Fruit fly (Drosophila melanogaster) whole organism, embryonic: ENCODE results near the gene Clc.

ENCODE experiments used
- Adf1 ChIP-seq: fragments of 200-800 bp; sonication (Bioruptor generic); IDR thresholded peaks from 2 replicates; pipeline ENCODE4 v1.3.6; 2022; ENCODE audit warnings: missing biosample characterization, missing genetic modification characterization
- B-H1 ChIP-seq: fragments of 200-800 bp; sonication (Bioruptor generic); IDR thresholded peaks from 3 replicates; pipeline ENCODE4 v1.3.6; 2022; ENCODE audit warnings: missing biosample characterization, missing genetic modification characterization
- Bteb2 ChIP-seq: fragments of 200-800 bp; sonication (Bioruptor generic); optimal IDR thresholded peaks from 2 replicates; lab custom pipeline; 2016; ENCODE audit warnings: missing biosample characterization, missing genetic modification characterization
- C15 ChIP-seq: fragments of 200-800 bp; sonication (Bioruptor generic); IDR thresholded peaks from 3 replicates; pipeline ENCODE4 v1.3.6; 2022; ENCODE audit warnings: missing biosample characterization, missing genetic modification characterization
- CG10267 ChIP-seq: fragments of 200-800 bp; sonication (Bioruptor generic); optimal IDR thresholded peaks from 2 replicates; lab custom pipeline; 2018; ENCODE audit warnings: missing biosample characterization, mild to moderate bottlenecking, missing genetic modification characterization, moderate library complexity
- CG10321 ChIP-seq: fragments of 200-800 bp; sonication (Bioruptor generic); IDR thresholded peaks from 2 replicates; pipeline ENCODE4 v1.3.6; 2022; ENCODE audit warnings: missing biosample characterization, missing genetic modification characterization
- CG10431 ChIP-seq: fragments of 200-800 bp; sonication (Bioruptor generic); optimal IDR thresholded peaks from 3 replicates; lab custom pipeline; 2018; ENCODE audit warnings: missing biosample characterization, mild to moderate bottlenecking, missing genetic modification characterization
- CG10543 ChIP-seq: fragments of 200-800 bp; sonication (Bioruptor generic); optimal IDR thresholded peaks from 3 replicates; lab custom pipeline; 2017; ENCODE audit warnings: missing biosample characterization, mild to moderate bottlenecking, missing genetic modification characterization, moderate library complexity
- CG10979 ChIP-seq: fragments of 200-800 bp; sonication (Bioruptor generic); optimal IDR thresholded peaks from 2 replicates; lab custom pipeline; 2018; ENCODE audit warnings: missing biosample characterization, mild to moderate bottlenecking, missing genetic modification characterization, moderate library complexity
- CG13424 ChIP-seq: fragments of 200-800 bp; sonication (Bioruptor generic); optimal IDR thresholded peaks from 2 replicates; lab custom pipeline; 2019; ENCODE audit warnings: missing biosample characterization, mild to moderate bottlenecking, missing genetic modification characterization, moderate library complexity
- CG17361 ChIP-seq: fragments of 200-800 bp; sonication (Bioruptor generic); IDR thresholded peaks from 3 replicates; pipeline ENCODE4 v1.3.6; 2022; ENCODE audit warnings: missing biosample characterization, missing genetic modification characterization
- CG18599 ChIP-seq: fragments of 200-800 bp; sonication (Bioruptor generic); optimal IDR thresholded peaks from 3 replicates; lab custom pipeline; 2017; ENCODE audit warnings: missing biosample characterization, missing genetic modification characterization, mild to moderate bottlenecking, moderate library complexity, missing genetic modification reagents
- CG18619 ChIP-seq: fragments of 200-800 bp; sonication (Bioruptor generic); optimal IDR thresholded peaks from 3 replicates; lab custom pipeline; 2017; ENCODE audit warnings: missing biosample characterization, mild to moderate bottlenecking, missing genetic modification characterization
- CG30431 ChIP-seq: fragments of 200-800 bp; sonication (Bioruptor generic); optimal IDR thresholded peaks from 2 replicates; lab custom pipeline; 2017; ENCODE audit warnings: missing biosample characterization, missing genetic modification characterization
- CG31441 ChIP-seq: fragments of 200-800 bp; sonication (Bioruptor generic); IDR thresholded peaks from 2 replicates; pipeline ENCODE4 v1.3.6; 2022; ENCODE audit warnings: missing biosample characterization, missing genetic modification characterization
- CG3163 ChIP-seq: fragments of 200-800 bp; sonication (Bioruptor generic); optimal IDR thresholded peaks from 3 replicates; lab custom pipeline; 2016; ENCODE audit warnings: missing biosample characterization, missing genetic modification characterization
- CG32532 ChIP-seq: fragments of 200-800 bp; sonication (Bioruptor generic); IDR thresholded peaks from 2 replicates; pipeline ENCODE4 v1.3.6; 2022; ENCODE audit warnings: missing biosample characterization, missing genetic modification characterization
- CG3995 ChIP-seq: fragments of 200-800 bp; sonication (Bioruptor generic); optimal IDR thresholded peaks from 3 replicates; lab custom pipeline; 2016; ENCODE audit warnings: missing biosample characterization, missing genetic modification characterization
- CG4404 ChIP-seq: fragments of 200-800 bp; sonication (Bioruptor generic); IDR thresholded peaks from 2 replicates; pipeline ENCODE4 v1.3.6; 2022; ENCODE audit warnings: missing biosample characterization, missing genetic modification characterization
- CG4820 ChIP-seq: fragments of 200-800 bp; sonication (Bioruptor generic); optimal IDR thresholded peaks from 3 replicates; lab custom pipeline; 2016; ENCODE audit warnings: missing biosample characterization, missing genetic modification characterization
- CG4854 ChIP-seq: fragments of 200-800 bp; sonication (Bioruptor generic); optimal IDR thresholded peaks from 2 replicates; lab custom pipeline; 2016; ENCODE audit warnings: missing biosample characterization, missing genetic modification characterization, inconsistent platforms
- CG7786 ChIP-seq: fragments of 200-800 bp; sonication (Bioruptor generic); optimal IDR thresholded peaks from 2 replicates; lab custom pipeline; 2016; ENCODE audit warnings: missing biosample characterization, missing genetic modification characterization
- CG8478 ChIP-seq: fragments of >200 bp; optimal IDR thresholded peaks from 2 replicates; lab custom pipeline; 2018
- CG9437 ChIP-seq: fragments of 200-800 bp; sonication (Bioruptor generic); optimal IDR thresholded peaks from 2 replicates; lab custom pipeline; 2018; ENCODE audit warnings: missing biosample characterization, mild to moderate bottlenecking, missing genetic modification characterization
- CHES-1-like ChIP-seq: fragments of 200-800 bp; sonication (Bioruptor generic); optimal IDR thresholded peaks from 2 replicates; lab custom pipeline; 2016; ENCODE audit warnings: missing biosample characterization, missing genetic modification characterization
- Doc3 ChIP-seq: fragments of 200-800 bp; sonication (Bioruptor generic); IDR thresholded peaks from 3 replicates; pipeline ENCODE4 v1.3.6; 2022; ENCODE audit warnings: missing biosample characterization, missing genetic modification characterization; ENCODE audit not compliant: partially characterized antibody
- Gug ChIP-seq: fragments of 200-800 bp; sonication (Bioruptor generic); IDR thresholded peaks from 4 replicates; pipeline ENCODE4 v1.3.6; 2022; ENCODE audit warnings: missing biosample characterization, missing genetic modification characterization
- HLH4C ChIP-seq: fragments of 200-800 bp; sonication (Bioruptor generic); IDR thresholded peaks from 3 replicates; pipeline ENCODE4 v1.3.6; 2022; ENCODE audit warnings: missing biosample characterization, missing genetic modification characterization; ENCODE audit not compliant: partially characterized antibody
- Mes4 ChIP-seq: fragments of 200-800 bp; sonication (Bioruptor generic); optimal IDR thresholded peaks from 2 replicates; lab custom pipeline; 2016; ENCODE audit warnings: missing biosample characterization, missing genetic modification characterization
- NK7.1 ChIP-seq: fragments of 200-800 bp; sonication (Bioruptor generic); optimal IDR thresholded peaks from 3 replicates; lab custom pipeline; 2016; ENCODE audit warnings: missing biosample characterization, missing genetic modification characterization
- Nf-YB ChIP-seq: fragments of 200-800 bp; sonication (Bioruptor generic); optimal IDR thresholded peaks from 3 replicates; lab custom pipeline; 2019; ENCODE audit warnings: missing biosample characterization, mild to moderate bottlenecking, missing genetic modification characterization, moderate library complexity
- Nf-YC ChIP-seq: fragments of 200-800 bp; optimal IDR thresholded peaks from 3 replicates; lab custom pipeline; 2019; ENCODE audit warnings: missing biosample characterization, mild to moderate bottlenecking, missing genetic modification characterization, moderate library complexity
- ac ChIP-seq: fragments of 200-800 bp; sonication (Bioruptor generic); optimal IDR thresholded peaks from 3 replicates; lab custom pipeline; 2017; ENCODE audit warnings: missing biosample characterization, mild to moderate bottlenecking, missing genetic modification characterization
- ash1 ChIP-seq: fragments of 200-800 bp; sonication (Bioruptor generic); optimal IDR thresholded peaks from 2 replicates; lab custom pipeline; 2018; ENCODE audit warnings: missing biosample characterization, mild to moderate bottlenecking, missing genetic modification characterization
- cad ChIP-seq: fragments of >200 bp; optimal IDR thresholded peaks from 2 replicates; lab custom pipeline; 2017; ENCODE audit warnings: missing biosample characterization, missing genetic modification characterization
- ci ChIP-seq: fragments of 200-800 bp; sonication (Bioruptor generic); IDR thresholded peaks from 3 replicates; pipeline ENCODE4 v1.3.6; 2022; ENCODE audit warnings: missing biosample characterization, missing genetic modification characterization
- danr ChIP-seq: fragments of 200-800 bp; sonication (Bioruptor generic); IDR thresholded peaks from 2 replicates; pipeline ENCODE4 v1.3.6; 2022; ENCODE audit warnings: missing biosample characterization, missing genetic modification characterization
- ewg ChIP-seq: fragments of 200-800 bp; sonication (Bioruptor generic); optimal IDR thresholded peaks from 3 replicates; lab custom pipeline; 2017; ENCODE audit warnings: mild to moderate bottlenecking, missing biosample characterization, missing genetic modification reagents, missing genetic modification characterization
- insv ChIP-seq, 2 experiments: fragments of 200-800 bp; sonication (Bioruptor generic); optimal IDR thresholded peaks; 3 replicates each; lab custom pipeline; 2016 to 2018; ENCODE audit warnings: missing biosample characterization in 2 of 2, missing genetic modification characterization in 2 of 2
- jumu ChIP-seq: fragments of 200-800 bp; sonication (Bioruptor generic); optimal IDR thresholded peaks from 3 replicates; lab custom pipeline; 2016; ENCODE audit warnings: missing biosample characterization, missing genetic modification characterization
- ken ChIP-seq: fragments of 200-800 bp; sonication (Bioruptor generic); IDR thresholded peaks from 3 replicates; pipeline ENCODE4 v1.3.6; 2022; ENCODE audit warnings: missing biosample characterization, missing genetic modification characterization
- nau ChIP-seq: fragments of 200-800 bp; sonication (Bioruptor generic); optimal IDR thresholded peaks from 3 replicates; lab custom pipeline; 2017; ENCODE audit warnings: missing biosample characterization, mild to moderate bottlenecking, missing genetic modification characterization, missing genetic modification reagents
- row ChIP-seq: fragments of 200-800 bp; sonication (Bioruptor generic); IDR thresholded peaks from 3 replicates; pipeline ENCODE4 v1.3.6; 2022; ENCODE audit warnings: missing biosample characterization, missing genetic modification characterization
- schlank ChIP-seq: fragments of 200-800 bp; sonication (Bioruptor generic); optimal IDR thresholded peaks from 2 replicates; lab custom pipeline; 2018; ENCODE audit warnings: missing biosample characterization, mild to moderate bottlenecking, missing genetic modification characterization
- seq ChIP-seq: fragments of 200-800 bp; sonication (Bioruptor generic); IDR thresholded peaks from 2 replicates; pipeline ENCODE4 v1.3.6; 2022; ENCODE audit warnings: missing biosample characterization, missing genetic modification characterization
- slp2 ChIP-seq: fragments of 200-800 bp; sonication (Bioruptor generic); optimal IDR thresholded peaks from 2 replicates; lab custom pipeline; 2016; ENCODE audit warnings: missing biosample characterization, missing genetic modification characterization
- ssp ChIP-seq: fragments of 200-800 bp; sonication (Bioruptor generic); IDR thresholded peaks from 2 replicates; pipeline ENCODE4 v1.3.6; 2022; ENCODE audit warnings: missing biosample characterization, missing genetic modification characterization
- toy ChIP-seq: fragments of 200-800 bp; sonication (Bioruptor generic); IDR thresholded peaks from 2 replicates; pipeline ENCODE4 v1.3.6; 2022; ENCODE audit warnings: missing biosample characterization, missing genetic modification characterization
- tx ChIP-seq: fragments of 200-800 bp; sonication (Bioruptor generic); optimal IDR thresholded peaks from 2 replicates; lab custom pipeline; 2016; ENCODE audit warnings: missing biosample characterization, missing genetic modification characterization
- unc-4 ChIP-seq: fragments of 200-800 bp; sonication (Bioruptor generic); IDR thresholded peaks from 2 replicates; pipeline ENCODE4 v1.3.6; 2022; ENCODE audit warnings: missing biosample characterization, missing genetic modification characterization; ENCODE audit not compliant: partially characterized antibody
- vvl ChIP-seq: fragments of 200-800 bp; sonication (Bioruptor generic); IDR thresholded peaks from 2 replicates; pipeline ENCODE4 v1.3.6; 2022; ENCODE audit warnings: missing biosample characterization, missing genetic modification characterization
- yki ChIP-seq: fragments of >200 bp; optimal IDR thresholded peaks from 3 replicates; lab custom pipeline; 2018
- zf30C ChIP-seq: fragments of 200-800 bp; sonication (Bioruptor generic); optimal IDR thresholded peaks from 3 replicates; lab custom pipeline; 2018; ENCODE audit warnings: missing biosample characterization, mild to moderate bottlenecking, missing genetic modification characterization

Clc gene

dm6 chr3L:20195875-20196274 is 45.0 kb upstream of the Clc start (continued):
- no peak for TF ChIP-seq danr
- TF ChIP-seq Adf1 (GFP tag; lab: Robert Waterston, UW): no peak
- no peak for TF ChIP-seq Doc3 (GFP tag; lab: Robert Waterston, UW)
- no peak for TF ChIP-seq NK7.1 (GFP tag; lab: Kevin White, UChicago)
- TF ChIP-seq CG10267 (tag; lab: Kevin White, UChicago): peak; percentile 28
- peak; percentile 34 for TF ChIP-seq CHES-1-like (GFP tag; lab: Kevin White, UChicago)
- peak; percentile 42; the same call in 1 of the 2 replicates for TF ChIP-seq seq
- TF ChIP-seq CG3163 (GFP tag; lab: Kevin White, UChicago): peak; percentile 23
- TF ChIP-seq CG32532 (GFP tag; lab: Robert Waterston, UW): 0 out of 2 replicates have a peak, but pooled peaks have one; percentile 23
- TF ChIP-seq ken: peak; percentile 74
- TF ChIP-seq CG8478 (lab: Kevin White, UChicago): no peak
- no peak for TF ChIP-seq ash1 (GFP tag; lab: Kevin White, UChicago)
- TF ChIP-seq Gug (GFP tag; lab: Robert Waterston, UW): peak; percentile 50; the same call in 2 of the 4 replicates
- peak; percentile 35 for TF ChIP-seq ewg
- peak; percentile 34 for TF ChIP-seq Mes4 (GFP tag; lab: Kevin White, UChicago)
- TF ChIP-seq Nf-YB: no peak
- TF ChIP-seq CG10543 (GFP tag; lab: Kevin White, UChicago): no peak
- TF ChIP-seq schlank (tag; lab: Kevin White, UChicago): no peak
- peak; percentile 41 for TF ChIP-seq slp2
- TF ChIP-seq ssp (GFP tag; lab: Robert Waterston, UW): peak; percentile 59
- TF ChIP-seq Bteb2 (GFP tag; lab: Kevin White, UChicago): no peak
- no peak for TF ChIP-seq zf30C (GFP tag; lab: Kevin White, UChicago)
- peak; percentile 80 for TF ChIP-seq CG31441 (GFP tag; lab: Robert Waterston, UW)
- TF ChIP-seq Nf-YC: no peak
- peak; percentile 24 for TF ChIP-seq CG7786 (GFP tag; lab: Kevin White, UChicago)
- no peak for TF ChIP-seq C15
- TF ChIP-seq CG4854 (GFP tag; lab: Kevin White, UChicago): peak; percentile 1
- TF ChIP-seq CG18599: peak; percentile 25
- TF ChIP-seq CG4820 (GFP tag; lab: Kevin White, UChicago): peak; percentile 43
- no peak for TF ChIP-seq toy (GFP tag; lab: Robert Waterston, UW)
- peak; percentile 56 for TF ChIP-seq CG13424 (tag; lab: Kevin White, UChicago)
- TF ChIP-seq vvl (GFP tag; lab: Robert Waterston, UW): peak; percentile 80
- no peak for TF ChIP-seq HLH4C
- peak; percentile 66 for TF ChIP-seq CG10979 (tag; lab: Kevin White, UChicago)
- peak; percentile 54 for TF ChIP-seq jumu (GFP tag; lab: Kevin White, UChicago)
- TF ChIP-seq CG10321 (GFP tag; lab: Robert Waterston, UW): no peak
- TF ChIP-seq ac (GFP tag; lab: Kevin White, UChicago): no peak
- TF ChIP-seq CG4404: no peak
- TF ChIP-seq row (GFP tag; lab: Robert Waterston, UW): peak; percentile 74
- TF ChIP-seq CG30431 (GFP tag; lab: Kevin White, UChicago): peak; percentile 43
- no peak for TF ChIP-seq CG3995 (GFP tag; lab: Kevin White, UChicago)
- no peak for TF ChIP-seq cad (GFP tag; lab: Kevin White, UChicago)
- TF ChIP-seq CG17361 (GFP tag; lab: Robert Waterston, UW): peak; percentile 82
- no peak for TF ChIP-seq unc-4
- TF ChIP-seq tx (GFP tag; lab: Kevin White, UChicago): no peak
- no peak for TF ChIP-seq CG10431 (GFP tag; lab: Kevin White, UChicago)
- TF ChIP-seq B-H1 (GFP tag; lab: Robert Waterston, UW): peak; percentile 50; the same call in 2 of the 3 replicates
- peak; percentile 15 for TF ChIP-seq nau
- TF ChIP-seq CG18619 (GFP tag; lab: Kevin White, UChicago): peak; percentile 38
- peak; percentile 18 for TF ChIP-seq CG9437
- TF ChIP-seq ci (GFP tag; lab: Robert Waterston, UW): peak; percentile 89
- TF ChIP-seq yki (lab: Kevin White, UChicago): no peak
- no peak for TF ChIP-seq insv (GFP tag; optimal IDR thresholded peaks at IDR 0.05; lab: Kevin White, UChicago)
